Worm (Caenorhabditis elegans): ENCODE data around the gene T05A7.12.

Gene T05A7.12

ce11 chrII:4689477-4689876 lies 26.4 kb upstream of the T05A7.12 start, which contains the start of gene F10G7.12:
F10G7.12 (plus strand) TSS chrII:4689777.
- TF ChIP-seq K02D7.2 (tag; optimal IDR thresholded peaks at IDR 0.05): no peak
- no peak for TF ChIP-seq elt-2 (tag; optimal IDR thresholded peaks at IDR 0.05)
- TF ChIP-seq nfya-1 (tag; optimal IDR thresholded peaks at IDR 0.05): no peak
- no peak for TF ChIP-seq syd-9 (tag; optimal IDR thresholded peaks at IDR 0.05)
- no peak for TF ChIP-seq sox-4 (tag; optimal IDR thresholded peaks at IDR 0.05)
- TF ChIP-seq fkh-6 (tag; optimal IDR thresholded peaks at IDR 0.05): no peak
- TF ChIP-seq ceh-9 (tag; optimal IDR thresholded peaks at IDR 0.05): no peak
- TF ChIP-seq hlh-15 (tag; optimal IDR thresholded peaks at IDR 0.05): no peak
- TF ChIP-seq nhr-11 (tag; optimal IDR thresholded peaks at IDR 0.05): no peak
- no peak for TF ChIP-seq ztf-16 (tag; optimal IDR thresholded peaks at IDR 0.05)
- TF ChIP-seq ref-2 (tag; optimal IDR thresholded peaks at IDR 0.05): no peak

- TF ChIP-seq pax-1 (tag; optimal IDR thresholded peaks at IDR 0.05): no peak
- no peak for TF ChIP-seq unc-55 (GFP tag; optimal IDR thresholded peaks at IDR 0.05)
- TF ChIP-seq unc-86 (tag; optimal IDR thresholded peaks at IDR 0.05): no peak
- TF ChIP-seq dmd-4 (tag; optimal IDR thresholded peaks at IDR 0.05; ENCODE audit: borderline replicate concordance): no peak
- TF ChIP-seq ceh-45 (GFP tag; IDR thresholded peaks at IDR 0.05): no peak
- no peak for TF ChIP-seq nhr-232 (tag; optimal IDR thresholded peaks at IDR 0.05)
- no peak for TF ChIP-seq che-1 (tag; optimal IDR thresholded peaks at IDR 0.05)
- TF ChIP-seq eyg-1 (tag; optimal IDR thresholded peaks at IDR 0.05): no peak
- TF ChIP-seq fkh-10 (GFP tag; optimal IDR thresholded peaks at IDR 0.05): no peak
- TF ChIP-seq ceh-14 (tag; optimal IDR thresholded peaks at IDR 0.05): no peak
- no peak for TF ChIP-seq odd-2 (tag; optimal IDR thresholded peaks at IDR 0.05)
- no peak for TF ChIP-seq elt-4 (tag; optimal IDR thresholded peaks at IDR 0.05)
- TF ChIP-seq ceh-22 (tag; optimal IDR thresholded peaks at IDR 0.05): no peak
Observed at ce11 chrII:4686941-4687340, 23.9 kb upstream of the T05A7.12 start, which contains the start of gene sre-39. sre-39 (plus strand) TSS chrII:4687241.

ce11 chrII:4684852-4685251 lies 21.8 kb upstream of the T05A7.12 start:
- TF ChIP-seq ceh-30 (tag; optimal IDR thresholded peaks at IDR 0.05) (no peak), K02D7.2 (tag; optimal IDR thresholded peaks at IDR 0.05) (no peak), pha-4 (tag; optimal IDR thresholded peaks at IDR 0.05) (no peak), madf-2 (tag; optimal IDR thresholded peaks at IDR 0.05) (no peak), F13H6.1 (tag; optimal IDR thresholded peaks at IDR 0.05) (no peak), npax-4 (tag; optimal IDR thresholded peaks at IDR 0.05) (no peak), che-1 (tag; optimal IDR thresholded peaks at IDR 0.05) (no peak), K09A11.1 (tag; optimal IDR thresholded peaks at IDR 0.05; ENCODE audit: insufficient read depth) (no peak), ceh-14 (tag; optimal IDR thresholded peaks at IDR 0.05) (no peak)

ce11 chrII:4683693-4684092 lies 20.6 kb upstream of the T05A7.12 start, which contains the start of gene sre-40:
sre-40 (minus strand) TSS chrII:4683793.
- TF ChIP-seq nhr-11 (tag; optimal IDR thresholded peaks at IDR 0.05) (no peak), ceh-2 (tag; optimal IDR thresholded peaks at IDR 0.05) (no peak), C38D4.7 (GFP tag; optimal IDR thresholded peaks at IDR 0.05) (no peak), ceh-48 (tag; optimal IDR thresholded peaks at IDR 0.05) (no peak), pat-9 (tag; optimal IDR thresholded peaks at IDR 0.05) (no peak), ceh-6 (GFP tag; optimal IDR thresholded peaks at IDR 0.05) (no peak), unc-86 (tag; optimal IDR thresholded peaks at IDR 0.05) (no peak), ref-2 (tag; optimal IDR thresholded peaks at IDR 0.05) (no peak), unc-55 (GFP tag; optimal IDR thresholded peaks at IDR 0.05) (no peak), rnt-1 (tag; optimal IDR thresholded peaks at IDR 0.05) (no peak), tbx-7 (tag; optimal IDR thresholded peaks at IDR 0.05) (no peak), fkh-10 (GFP tag; optimal IDR thresholded peaks at IDR 0.05) (no peak), elt-2 (tag; optimal IDR thresholded peaks at IDR 0.05) (no peak), dve-1 (tag; optimal IDR thresholded peaks at IDR 0.05) (no peak)

Data from whole organism, late embryonic.